Worm (Caenorhabditis elegans): ENCODE results near the gene egl-19.

egl-19 gene

DNA sequence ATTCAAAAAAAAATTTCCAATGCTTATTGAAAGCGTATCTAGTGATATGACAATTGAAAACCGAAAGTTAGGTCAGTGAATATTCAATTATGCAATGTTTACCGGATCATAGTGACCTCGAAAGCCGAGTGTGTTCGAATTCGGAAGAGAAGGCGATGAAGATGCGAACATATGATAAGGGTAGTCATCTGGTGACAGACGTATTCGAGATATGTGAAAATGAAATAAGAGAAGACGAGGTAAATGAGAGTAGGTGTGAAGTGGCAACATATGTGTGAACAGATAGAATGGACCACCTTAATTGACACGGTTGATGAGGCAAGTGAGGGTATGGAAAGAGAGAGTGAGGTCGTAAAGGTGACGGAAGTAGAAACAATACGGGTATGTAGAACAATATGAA lies 49.5 kb downstream of the egl-19 start:
- no peak for TF ChIP-seq unc-62 (GFP tag; optimal IDR thresholded peaks at IDR 0.05)

DNA sequence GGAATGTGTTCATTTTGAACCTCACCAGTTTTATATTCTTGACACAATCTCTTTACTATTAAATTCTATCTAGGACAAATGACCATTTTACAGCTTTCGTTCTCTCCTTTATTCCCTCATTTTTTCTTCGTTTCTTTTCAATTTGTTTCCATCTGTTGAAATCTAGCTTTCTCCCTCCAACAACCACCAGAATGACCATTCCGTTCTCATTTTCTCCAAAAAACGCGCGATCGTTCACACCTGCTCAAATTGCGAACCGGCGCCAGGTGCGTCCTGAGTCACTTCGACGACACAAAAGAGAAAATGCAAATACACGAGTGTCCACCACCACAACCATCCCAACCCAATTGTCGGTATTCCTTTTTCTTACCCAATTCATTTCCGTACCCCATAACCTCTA lies 50.8 kb downstream of the egl-19 start, which contains the start of gene F13B6.1:
Gene F13B6.1, plus strand, starts transcription at position 301 of the 400 bp plus-strand sequence.
- no peak for TF ChIP-seq unc-62 (GFP tag; optimal IDR thresholded peaks at IDR 0.05)

DNA sequence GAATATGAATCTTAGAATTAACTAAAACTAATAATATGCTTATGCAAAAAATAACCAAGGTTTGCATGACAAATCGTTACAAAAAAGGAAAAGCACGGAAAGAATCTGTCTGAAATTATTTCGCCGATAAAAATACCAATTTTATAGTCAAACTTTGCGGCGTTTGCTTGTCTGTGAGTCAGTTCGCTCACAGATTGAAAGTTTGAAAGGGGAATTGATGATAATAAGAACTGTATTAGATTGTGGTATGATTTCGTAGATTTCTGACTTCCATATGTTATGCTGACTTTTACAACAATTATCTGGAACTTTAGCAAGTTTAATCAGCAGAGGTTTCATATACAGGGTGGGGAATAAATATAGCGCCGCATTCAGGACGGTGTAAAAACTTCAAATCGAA lies 54.8 kb downstream of the egl-19 start, which contains the start of gene F13B6.2:
Gene F13B6.2, minus strand, starts transcription at position 101 of the 400 bp plus-strand sequence.
- no peak for TF ChIP-seq unc-62 (GFP tag; optimal IDR thresholded peaks at IDR 0.05)

DNA sequence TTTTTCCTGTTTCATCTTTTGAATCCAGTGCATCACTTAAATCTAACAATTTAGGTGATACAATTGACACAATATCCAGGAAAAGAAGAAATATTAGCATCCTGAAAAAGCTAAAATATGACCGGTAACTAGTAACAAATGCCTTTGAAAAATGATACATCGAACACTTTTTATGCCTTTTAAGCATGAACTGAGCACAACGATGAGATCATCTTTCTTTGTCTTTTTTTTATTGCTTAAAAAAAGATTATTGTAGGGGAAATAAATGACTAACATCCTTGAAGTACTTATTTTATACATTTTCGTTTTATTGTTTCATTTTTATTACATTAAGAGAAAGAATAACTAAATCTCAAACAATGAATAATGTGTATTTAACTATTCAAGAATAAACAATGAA lies 60.5 kb downstream of the egl-19 start, which contains the start of gene F13B6.3:
Gene F13B6.3, minus strand, starts transcription at position 101 of the 400 bp plus-strand sequence.
- TF ChIP-seq unc-62 (GFP tag; optimal IDR thresholded peaks at IDR 0.05) = no peak

DNA sequence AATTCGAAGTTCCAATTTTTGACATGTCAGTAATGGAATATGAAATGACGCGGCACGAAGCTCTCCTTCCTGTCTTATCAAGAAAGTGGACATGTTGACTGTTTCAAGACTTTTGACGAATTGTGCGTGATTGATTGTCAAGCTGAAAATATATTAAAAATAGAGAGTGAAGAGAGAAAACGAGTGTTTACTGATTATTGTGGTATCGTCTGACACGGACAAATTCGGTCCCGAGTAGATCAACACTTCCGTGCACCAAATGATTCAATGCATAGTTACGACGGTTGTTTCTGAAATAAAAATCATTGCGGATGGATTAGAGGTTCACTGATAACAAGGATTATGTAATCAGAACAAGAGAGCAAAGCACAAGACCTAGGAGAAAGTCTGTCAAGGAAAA lies 61.8 kb downstream of the egl-19 start:
- no peak for TF ChIP-seq unc-62 (GFP tag; optimal IDR thresholded peaks at IDR 0.05)

Data from whole organism, dauer.